Worm (Caenorhabditis elegans): ENCODE results near the gene flr-4.

Gene flr-4

ce11 chrX:15103481-15103880 is 14.3 kb downstream of the flr-4 start:
- TF ChIP-seq lsy-2 (tag; optimal IDR thresholded peaks at IDR 0.05) (no peak), zip-8 (tag; optimal IDR thresholded peaks at IDR 0.05) (no peak), unc-120 (tag; optimal IDR thresholded peaks at IDR 0.05; ENCODE audit: poor library complexity, severe bottlenecking) (no peak), hlh-1 (tag; optimal IDR thresholded peaks at IDR 0.05) (no peak), nhr-28 (tag; optimal IDR thresholded peaks at IDR 0.05) (no peak), drap-1 (GFP tag; optimal IDR thresholded peaks at IDR 0.05) (no peak), nhr-237 (tag; optimal IDR thresholded peaks at IDR 0.05) (no peak)

ce11 chrX:15104963-15105493 is 15.8 kb downstream of the flr-4 start:
- no peak for TF ChIP-seq lsy-2 (tag; optimal IDR thresholded peaks at IDR 0.05)
- no peak for TF ChIP-seq nhr-76 (tag; optimal IDR thresholded peaks at IDR 0.05)
- TF ChIP-seq snpc-4 (tag; optimal IDR thresholded peaks at IDR 0.05) = no peak
- TF ChIP-seq nhr-28 (tag; optimal IDR thresholded peaks at IDR 0.05) = no peak
- no peak for TF ChIP-seq ham-2 (GFP tag; optimal IDR thresholded peaks at IDR 0.05)
- TF ChIP-seq ces-1 (GFP tag; optimal IDR thresholded peaks at IDR 0.05) = no peak
- TF ChIP-seq blmp-1 (tag; optimal IDR thresholded peaks at IDR 0.05) = peak; percentile 28

- TF ChIP-seq elt-1 (tag; optimal IDR thresholded peaks at IDR 0.05; ENCODE audit: borderline replicate concordance, insufficient read depth) (peak; percentile 12), tbx-8 (GFP tag; optimal IDR thresholded peaks at IDR 0.05) (no peak), lsy-2 (tag; optimal IDR thresholded peaks at IDR 0.05) (no peak), ham-2 (GFP tag; optimal IDR thresholded peaks at IDR 0.05) (peak; percentile 63), pha-4 (tag; optimal IDR thresholded peaks at IDR 0.05) (no peak), zip-8 (tag; optimal IDR thresholded peaks at IDR 0.05) (no peak)
Measured at ce11 chrX:15107747-15108252, 18.6 kb downstream of the flr-4 start, which contains the start of gene mlt-9. mlt-9 (minus strand) TSS chrX:15107797.

- TF ChIP-seq M03D4.4 (tag; optimal IDR thresholded peaks at IDR 0.05) = no peak
- TF ChIP-seq mls-2 (tag; optimal IDR thresholded peaks at IDR 0.05) = no peak
Measured at ce11 chrX:15112172-15112571, 23.0 kb downstream of the flr-4 start.

- peak; percentile 97 for TF ChIP-seq zip-8 (tag; optimal IDR thresholded peaks at IDR 0.05)
- no peak for TF ChIP-seq lsy-2 (tag; optimal IDR thresholded peaks at IDR 0.05)
- peak; percentile 78 for TF ChIP-seq cnd-1 (tag; optimal IDR thresholded peaks at IDR 0.05)
Measured at ce11 chrX:15115748-15116147, 26.6 kb downstream of the flr-4 start.

- TF ChIP-seq tbx-8 (GFP tag; optimal IDR thresholded peaks at IDR 0.05) (no peak), flh-1 (GFP tag; optimal IDR thresholded peaks at IDR 0.05) (no peak), sptf-1 (tag; optimal IDR thresholded peaks at IDR 0.05) (no peak), unc-120 (tag; optimal IDR thresholded peaks at IDR 0.05; ENCODE audit: poor library complexity, severe bottlenecking) (no peak), ces-1 (GFP tag; optimal IDR thresholded peaks at IDR 0.05) (no peak), snpc-4 (tag; optimal IDR thresholded peaks at IDR 0.05) (no peak), elt-3 (tag; optimal IDR thresholded peaks at IDR 0.05) (no peak), elt-1 (tag; optimal IDR thresholded peaks at IDR 0.05; ENCODE audit: borderline replicate concordance, insufficient read depth) (no peak), lin-32 (GFP tag; optimal IDR thresholded peaks at IDR 0.05) (no peak), sem-2 (GFP tag; optimal IDR thresholded peaks at IDR 0.05) (no peak), nhr-237 (tag; optimal IDR thresholded peaks at IDR 0.05) (no peak), mls-2 (tag; optimal IDR thresholded peaks at IDR 0.05) (no peak), pha-4 (tag; optimal IDR thresholded peaks at IDR 0.05) (no peak), bed-3 (GFP tag; optimal IDR thresholded peaks at IDR 0.05) (no peak)
Measured at ce11 chrX:15116514-15116913, 27.3 kb downstream of the flr-4 start, which contains the start of gene R07D5.2. R07D5.2 (minus strand) TSS chrX:15116614.

ce11 chrX:15120545-15120944 is 31.3 kb downstream of the flr-4 start:
- TF ChIP-seq mls-2 (tag; optimal IDR thresholded peaks at IDR 0.05) (no peak), unc-120 (tag; optimal IDR thresholded peaks at IDR 0.05; ENCODE audit: poor library complexity, severe bottlenecking) (no peak), ceh-39 (tag; optimal IDR thresholded peaks at IDR 0.05) (no peak), sem-2 (GFP tag; optimal IDR thresholded peaks at IDR 0.05) (no peak)

All from whole organism, mixed stage, embryonic.